Worm (Caenorhabditis elegans): ENCODE results near the gene C17B7.3.

Gene C17B7.3

DNA sequence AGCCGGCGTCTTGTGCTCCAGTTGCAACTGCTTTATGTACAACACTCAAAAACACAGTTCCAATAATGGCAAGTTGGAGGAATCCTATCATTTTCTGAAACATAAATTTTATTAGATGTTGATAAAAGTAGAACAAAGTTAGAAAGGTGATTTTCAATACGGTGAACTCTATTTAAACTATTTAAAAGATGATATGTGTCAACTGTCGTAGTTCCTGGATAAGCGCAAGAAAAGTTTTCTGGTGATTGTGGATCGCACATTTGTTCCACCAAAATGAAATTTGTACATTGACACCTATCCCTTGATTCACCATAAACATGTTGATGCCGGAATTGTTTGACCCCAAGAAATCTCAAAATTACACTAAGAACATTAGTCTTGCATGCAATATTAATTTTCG is 10.6 kb upstream of the C17B7.3 start, which contains the start of gene C17B7.9:
TSS of gene C17B7.9 (minus strand) at position 101 of the 400 bp plus-strand sequence.
- TF ChIP-seq ama-1 (optimal IDR thresholded peaks at IDR 0.05) (no peak), R02D3.7 (tag; optimal IDR thresholded peaks at IDR 0.05) (no peak), elt-1 (tag; optimal IDR thresholded peaks at IDR 0.05) (no peak), lin-39 (tag; optimal IDR thresholded peaks at IDR 0.05) (no peak), fkh-2 (tag; optimal IDR thresholded peaks at IDR 0.05) (no peak)

ce11 chrV:3333334-3333733 is 9.3 kb upstream of the C17B7.3 start, which contains the start of gene C17B7.5:
Gene C17B7.5 (plus strand): TSS chrV:3333634.
- TF ChIP-seq elt-3 (tag; optimal IDR thresholded peaks at IDR 0.05): no peak
- TF ChIP-seq ama-1 (optimal IDR thresholded peaks at IDR 0.05): no peak
- no peak for TF ChIP-seq nhr-43 (tag; optimal IDR thresholded peaks at IDR 0.05; ENCODE audit: poor library complexity, severe bottlenecking)

DNA sequence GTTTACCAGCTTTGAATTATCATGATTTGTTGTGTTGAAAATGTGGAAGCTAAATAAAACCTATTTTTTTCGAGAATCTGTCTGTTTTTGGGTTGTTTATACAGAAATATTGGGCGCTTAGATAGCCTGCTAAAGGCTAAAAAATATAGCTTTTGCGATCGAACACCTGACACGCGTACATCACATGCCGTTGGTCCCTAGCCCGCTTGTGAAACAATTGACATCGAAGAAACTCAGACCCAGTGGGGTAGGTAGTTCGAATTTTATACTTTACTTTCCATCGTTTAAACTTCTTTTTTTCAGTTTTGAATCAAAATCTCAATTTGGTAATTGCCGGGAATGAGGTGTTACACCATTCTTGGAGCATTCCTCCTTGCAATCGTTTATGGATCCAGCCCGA is 3.6 kb upstream of the C17B7.3 start, which contains the start of gene C17B7.4:
TSS of gene C17B7.4 (plus strand) at position 301 of the 400 bp plus-strand sequence.
- TF ChIP-seq nhr-11 (tag; optimal IDR thresholded peaks at IDR 0.05): no peak
- no peak for TF ChIP-seq nhr-23 (tag; optimal IDR thresholded peaks at IDR 0.05)
- no peak for TF ChIP-seq egl-27 (tag; optimal IDR thresholded peaks at IDR 0.05)
- no peak for TF ChIP-seq jun-1 (tag; optimal IDR thresholded peaks at IDR 0.05)
- no peak for TF ChIP-seq elt-3 (tag; optimal IDR thresholded peaks at IDR 0.05)
- TF ChIP-seq nhr-237 (tag; optimal IDR thresholded peaks at IDR 0.05): no peak
- no peak for TF ChIP-seq nfya-1 (tag; optimal IDR thresholded peaks at IDR 0.05; ENCODE audit: insufficient read depth)
- TF ChIP-seq eor-1 (tag; optimal IDR thresholded peaks at IDR 0.05): no peak
- TF ChIP-seq lin-15B (tag; optimal IDR thresholded peaks at IDR 0.05): no peak
- TF ChIP-seq ztf-4 (tag; optimal IDR thresholded peaks at IDR 0.05): no peak
- no peak for TF ChIP-seq hmg-11 (tag; optimal IDR thresholded peaks at IDR 0.05)
- no peak for TF ChIP-seq R02D3.7 (tag; optimal IDR thresholded peaks at IDR 0.05)
- TF ChIP-seq lsy-12 (tag; optimal IDR thresholded peaks at IDR 0.05): no peak
- no peak for TF ChIP-seq ceh-16 (tag; optimal IDR thresholded peaks at IDR 0.05)
- TF ChIP-seq ama-1 (optimal IDR thresholded peaks at IDR 0.05): no peak
- no peak for TF ChIP-seq egl-5 (tag; optimal IDR thresholded peaks at IDR 0.05)

DNA sequence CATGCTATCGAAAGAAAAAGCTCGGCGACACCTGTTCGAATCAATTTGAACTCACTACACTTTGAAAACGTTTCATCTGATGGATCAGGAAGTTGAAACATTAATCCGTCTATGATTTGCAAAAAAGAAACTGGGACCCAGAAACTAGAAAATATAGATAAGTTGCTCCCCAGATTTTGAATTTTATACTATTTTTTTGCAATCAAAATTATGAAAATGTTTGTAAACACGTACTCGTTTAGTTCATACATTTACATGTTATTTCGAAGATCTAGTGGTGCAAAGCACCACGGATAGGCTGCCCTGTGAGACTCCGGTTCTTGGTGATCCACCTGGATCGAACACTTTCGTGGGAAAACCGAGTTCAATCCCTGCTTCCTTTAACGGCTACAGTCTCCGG is 698 bp upstream of the C17B7.3 start, which contains the start of gene C17B7.10:
TSS of gene C17B7.10 (minus strand) at position 101 of the 400 bp plus-strand sequence.
- TF ChIP-seq nhr-77 (tag; optimal IDR thresholded peaks at IDR 0.05) (no peak), ceh-9 (tag; optimal IDR thresholded peaks at IDR 0.05) (no peak), elt-3 (tag; optimal IDR thresholded peaks at IDR 0.05) (no peak), mdl-1 (tag; optimal IDR thresholded peaks at IDR 0.05) (no peak), unc-62 (GFP tag; optimal IDR thresholded peaks at IDR 0.05) (no peak), zag-1 (tag; optimal IDR thresholded peaks at IDR 0.05) (no peak), lin-15B (tag; optimal IDR thresholded peaks at IDR 0.05) (no peak), nhr-76 (tag; optimal IDR thresholded peaks at IDR 0.05) (no peak), jun-1 (tag; optimal IDR thresholded peaks at IDR 0.05) (no peak), nhr-67 (tag; optimal IDR thresholded peaks at IDR 0.05) (no peak), fos-1 (tag; optimal IDR thresholded peaks at IDR 0.05) (no peak), hmg-11 (tag; optimal IDR thresholded peaks at IDR 0.05) (no peak), lin-39 (tag; optimal IDR thresholded peaks at IDR 0.05) (no peak), lsy-12 (tag; optimal IDR thresholded peaks at IDR 0.05) (no peak), elt-2 (tag; optimal IDR thresholded peaks at IDR 0.05) (no peak), nhr-28 (tag; optimal IDR thresholded peaks at IDR 0.05) (no peak), pha-4 (tag; optimal IDR thresholded peaks at IDR 0.05) (no peak), fkh-2 (tag; optimal IDR thresholded peaks at IDR 0.05) (no peak)

DNA sequence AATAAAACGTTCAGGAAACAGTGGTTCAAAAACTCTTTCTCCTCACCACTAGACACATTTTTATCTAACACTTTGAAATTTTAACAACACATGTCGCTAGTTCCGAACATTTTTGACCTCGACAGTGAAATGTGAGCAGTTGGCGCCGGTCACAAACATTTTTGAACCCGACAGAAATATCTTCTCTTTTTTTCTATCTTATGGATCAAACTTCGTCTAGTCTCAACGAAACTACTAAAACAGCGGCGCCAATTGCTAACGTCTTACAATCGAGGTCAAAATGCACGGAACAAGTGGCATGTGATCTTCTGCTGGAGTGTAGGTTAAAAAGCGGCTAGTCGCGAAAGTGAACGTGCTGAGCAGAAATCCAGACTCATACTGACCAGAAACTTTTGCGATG is 1.4 kb downstream of the C17B7.3 start:
- TF ChIP-seq nhr-23 (tag; optimal IDR thresholded peaks at IDR 0.05) (no peak), lin-15B (tag; optimal IDR thresholded peaks at IDR 0.05) (no peak), lsy-12 (tag; optimal IDR thresholded peaks at IDR 0.05) (no peak), nhr-43 (tag; optimal IDR thresholded peaks at IDR 0.05; ENCODE audit: poor library complexity, severe bottlenecking) (no peak), ztf-4 (tag; optimal IDR thresholded peaks at IDR 0.05) (no peak), nhr-77 (tag; optimal IDR thresholded peaks at IDR 0.05) (no peak), sea-2 (GFP tag; optimal IDR thresholded peaks at IDR 0.05) (no peak), elt-3 (tag; optimal IDR thresholded peaks at IDR 0.05) (no peak), aly-2 (tag; optimal IDR thresholded peaks at IDR 0.05) (no peak), nfya-1 (tag; optimal IDR thresholded peaks at IDR 0.05; ENCODE audit: insufficient read depth) (no peak), zag-1 (tag; optimal IDR thresholded peaks at IDR 0.05) (no peak)

Measured in whole organism, L3 larva.